Worm (Caenorhabditis elegans) whole organism, midembryonic: ENCODE results near the gene C29A12.1.

ENCODE experiments used
- T22C8.4 ChIP-seq: fragments of 200-800 bp; sonication (Bioruptor generic); IDR thresholded peaks from 2 replicates; pipeline ENCODE4 v1.3.6; 2022; ENCODE audit warnings: missing genetic modification characterization, missing compliant biosample characterization
- cog-1 ChIP-seq: sonication (generic microtip); optimal IDR thresholded peaks from 2 replicates; lab custom pipeline; 2016; ENCODE audit warnings: missing genetic modification characterization, missing compliant biosample characterization
- flt-1 ChIP-seq: fragments of 200-800 bp; sonication (Bioruptor generic); IDR thresholded peaks from 2 replicates; pipeline ENCODE4 v1.3.6; 2022; ENCODE audit warnings: missing genetic modification characterization, missing compliant biosample characterization
- klf-2 ChIP-seq: fragments of 200-800 bp; sonication (Bioruptor generic); conservative IDR thresholded peaks from 2 replicates; pipeline ENCODE4 v1.3.6; 2022; ENCODE audit warnings: missing genetic modification reagents, missing genetic modification characterization, missing compliant biosample characterization
- med-1 ChIP-seq: sonication (generic microtip); optimal IDR thresholded peaks from 2 replicates; lab custom pipeline; 2017; ENCODE audit warnings: missing genetic modification characterization, mild to moderate bottlenecking, missing compliant biosample characterization, antibody characterized with exemption, missing genetic modification reagents; ENCODE audit not compliant: insufficient read depth
- ref-1 ChIP-seq: fragments of 200-800 bp; sonication (Bioruptor generic); conservative IDR thresholded peaks from 2 replicates; pipeline ENCODE4 v1.3.6; 2022; ENCODE audit warnings: missing genetic modification reagents, missing genetic modification characterization, missing compliant biosample characterization
- tab-1 ChIP-seq: fragments of 200-800 bp; sonication (Bioruptor generic); IDR thresholded peaks from 2 replicates; pipeline ENCODE4 v1.3.6; 2022; ENCODE audit warnings: missing genetic modification characterization, missing compliant biosample characterization
- ztf-23 ChIP-seq: fragments of 200-800 bp; sonication (Bioruptor generic); IDR thresholded peaks from 2 replicates; pipeline ENCODE4 v1.3.6; 2022; ENCODE audit warnings: missing genetic modification reagents, missing genetic modification characterization, missing compliant biosample characterization
- ztf-29 ChIP-seq: fragments of 200-800 bp; sonication (Bioruptor generic); IDR thresholded peaks from 2 replicates; pipeline ENCODE4 v1.3.6; 2022; ENCODE audit warnings: missing genetic modification reagents, missing genetic modification characterization, missing compliant biosample characterization

The C29A12.1 gene

DNA sequence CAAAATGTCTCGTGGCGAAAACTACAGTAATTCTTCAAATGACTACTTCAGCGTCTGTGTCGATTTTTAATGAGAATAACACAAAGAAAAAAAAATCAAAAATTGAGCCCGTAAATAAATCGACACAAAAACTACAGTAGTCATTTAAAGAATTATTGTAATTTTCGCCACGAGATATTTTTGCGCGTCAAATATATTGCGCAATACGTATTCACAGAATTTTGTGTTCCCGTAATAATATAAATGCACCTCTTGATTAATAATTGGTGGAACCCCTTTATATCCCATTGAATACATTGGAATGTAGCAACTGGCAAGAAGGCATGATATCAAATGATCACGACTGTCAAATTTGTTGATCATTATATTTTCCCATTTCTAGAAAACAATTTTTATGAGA lies 44.4 kb downstream of the C29A12.1 start:
- no peak for TF ChIP-seq flt-1
- TF ChIP-seq cog-1: no peak
- TF ChIP-seq T22C8.4 (GFP tag; lab: Robert Waterston, UW): no peak
- TF ChIP-seq tab-1 (GFP tag; lab: Robert Waterston, UW): no peak

DNA sequence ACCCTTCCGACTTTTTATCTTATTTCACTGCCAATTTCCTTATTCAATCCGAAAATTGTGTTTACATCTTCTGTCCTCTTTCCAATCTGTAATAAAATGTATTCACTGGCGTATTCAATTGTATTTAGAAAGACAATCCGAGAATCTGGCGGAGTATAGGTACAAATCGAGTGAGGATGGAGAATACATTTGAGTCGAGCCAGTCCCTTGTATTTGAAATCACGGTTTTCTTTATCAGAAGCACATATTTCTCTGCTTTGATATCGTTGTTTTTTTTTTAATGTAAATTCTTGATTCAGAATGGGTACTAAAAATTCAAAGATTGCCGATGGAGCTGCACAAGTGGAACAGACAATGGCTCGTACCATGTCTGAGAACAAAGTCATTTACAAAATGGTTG lies 49.2 kb downstream of the C29A12.1 start, which contains the start of gene ocr-1:
Gene ocr-1, plus strand, starts transcription at position 301 of the 400 bp plus-strand sequence.
- TF ChIP-seq med-1 (GFP tag; lab: Kevin White, UChicago) (no peak), cog-1 (no peak), ztf-23 (GFP tag; lab: Robert Waterston, UW) (no peak), flt-1 (no peak), klf-2 (GFP tag; lab: Robert Waterston, UW) (no peak), tab-1 (GFP tag; lab: Robert Waterston, UW) (no peak), ref-1 (no peak), T22C8.4 (GFP tag; lab: Robert Waterston, UW) (no peak), ztf-29 (GFP tag; lab: Robert Waterston, UW) (no peak)

DNA sequence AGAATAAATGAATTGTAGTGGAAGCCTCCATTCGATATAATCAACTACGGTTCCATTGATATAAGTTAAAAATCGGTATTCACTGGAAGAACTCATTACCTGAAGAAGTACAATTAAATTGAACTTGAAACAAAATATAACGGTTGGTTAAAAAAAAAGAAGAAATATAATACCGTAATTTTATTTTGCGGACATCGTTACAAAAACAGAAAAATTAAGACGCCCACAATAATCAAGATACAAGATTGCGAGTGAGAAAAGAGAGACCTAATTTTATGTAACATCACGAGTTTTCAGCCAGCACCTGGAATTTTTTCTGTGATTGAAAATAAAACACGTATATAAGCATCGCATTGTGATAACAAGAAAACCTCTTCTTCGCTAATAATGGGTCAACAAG lies 50.6 kb downstream of the C29A12.1 start, which contains the start of gene sre-6:
Gene sre-6, minus strand, starts transcription at position 101 of the 400 bp plus-strand sequence.
- TF ChIP-seq cog-1 (no peak), T22C8.4 (GFP tag; lab: Robert Waterston, UW) (no peak), tab-1 (GFP tag; lab: Robert Waterston, UW) (no peak), med-1 (GFP tag; lab: Kevin White, UChicago) (no peak), ztf-23 (GFP tag; lab: Robert Waterston, UW) (no peak), klf-2 (GFP tag; lab: Robert Waterston, UW) (no peak), flt-1 (no peak), ztf-29 (GFP tag; lab: Robert Waterston, UW) (no peak), ref-1 (no peak)
